Worm (Caenorhabditis elegans) whole organism, young adult: ENCODE results near the gene otpl-4.
A peak's percentile ranks its signal among the peaks of the same experiment; 100 is the strongest.

ENCODE experiments used
- B0019.2 ChIP-seq: fragments of 200-800 bp; sonication (Bioruptor generic); conservative IDR thresholded peaks from 2 replicates; pipeline ENCODE4 v1.3.6; 2022; ENCODE audit warnings: missing genetic modification reagents, missing genetic modification characterization, missing compliant biosample characterization
- B0261.1 ChIP-seq: sonication (generic microtip); optimal IDR thresholded peaks from 2 replicates; lab custom pipeline; 2016; ENCODE audit warnings: mild to moderate bottlenecking, missing genetic modification characterization, moderate library complexity, missing compliant biosample characterization
- C17E4.6 ChIP-seq: fragments of 200-800 bp; sonication (Bioruptor generic); IDR thresholded peaks from 2 replicates; pipeline ENCODE4 v1.3.6; 2022; ENCODE audit warnings: missing genetic modification reagents, missing genetic modification characterization, missing compliant biosample characterization
- F10E7.11 ChIP-seq: sonication (generic microtip); optimal IDR thresholded peaks from 2 replicates; lab custom pipeline; 2017; ENCODE audit warnings: mild to moderate bottlenecking, missing genetic modification characterization, moderate library complexity, missing compliant biosample characterization
- F57A8.1 ChIP-seq: fragments of 200-800 bp; sonication (Bioruptor generic); optimal IDR thresholded peaks from 2 replicates; lab custom pipeline; 2018; ENCODE audit warnings: mild to moderate bottlenecking, missing genetic modification characterization, moderate library complexity, missing compliant biosample characterization
- K11D2.4 ChIP-seq: fragments of 200-800 bp; sonication (Bioruptor generic); IDR thresholded peaks from 2 replicates; pipeline ENCODE4 v1.3.6; 2022; ENCODE audit warnings: missing genetic modification reagents, missing genetic modification characterization, missing compliant biosample characterization
- T26A5.8 ChIP-seq: sonication (generic microtip); optimal IDR thresholded peaks from 2 replicates; lab custom pipeline; 2016; ENCODE audit warnings: missing genetic modification characterization, missing compliant biosample characterization
- Y53G8AR.9 ChIP-seq: fragments of 200-800 bp; sonication (Bioruptor generic); conservative IDR thresholded peaks from 2 replicates; pipeline ENCODE4 v1.3.6; 2022; ENCODE audit warnings: missing genetic modification reagents, missing genetic modification characterization, missing compliant biosample characterization
- Y56A3A.18 ChIP-seq: fragments of 200-800 bp; sonication (Bioruptor generic); IDR thresholded peaks from 2 replicates; pipeline ENCODE4 v1.3.6; 2022; ENCODE audit warnings: missing genetic modification reagents, missing genetic modification characterization, missing compliant biosample characterization
- Y67H2A.10 ChIP-seq: fragments of 200-800 bp; sonication (Bioruptor generic); conservative IDR thresholded peaks from 2 replicates; pipeline ENCODE4 v1.3.6; 2022; ENCODE audit warnings: missing genetic modification reagents, missing genetic modification characterization, missing compliant biosample characterization
- aptf-2 ChIP-seq: fragments of 200-800 bp; sonication (Bioruptor generic); conservative IDR thresholded peaks from 2 replicates; pipeline ENCODE4 v1.3.6; 2022; ENCODE audit warnings: missing genetic modification reagents, missing genetic modification characterization, missing compliant biosample characterization
- attf-3 ChIP-seq: fragments of 200-800 bp; sonication (Bioruptor generic); conservative IDR thresholded peaks from 2 replicates; pipeline ENCODE4 v1.3.6; 2022; ENCODE audit warnings: missing genetic modification reagents, missing genetic modification characterization, missing compliant biosample characterization
- bed-2 ChIP-seq: fragments of 200-800 bp; sonication (Bioruptor generic); IDR thresholded peaks from 2 replicates; pipeline ENCODE4 v1.3.6; 2022; ENCODE audit warnings: missing genetic modification reagents, missing genetic modification characterization, missing compliant biosample characterization
- cebp-1 ChIP-seq, 2 experiments: fragments of 200-800 bp in 1 of 2; sonication (Bioruptor generic) in 1 of 2; sonication (generic microtip) in 1 of 2; IDR thresholded peaks in 1 of 2; optimal IDR thresholded peaks in 1 of 2; 2 replicates each; pipeline versions ENCODE4 v1.3.6 to Lab custom; 2017 to 2022; ENCODE audit warnings: missing compliant biosample characterization in 2 of 2, missing genetic modification characterization in 2 of 2, mild to moderate bottlenecking in 1 of 2, missing genetic modification reagents in 1 of 2, moderate library complexity in 1 of 2
- cebp-2 ChIP-seq: fragments of 200-800 bp; sonication (Bioruptor generic); IDR thresholded peaks from 2 replicates; pipeline ENCODE4 v1.3.6; 2022; ENCODE audit warnings: missing genetic modification characterization, missing compliant biosample characterization
- ceh-100 ChIP-seq: fragments of 200-800 bp; sonication (Bioruptor generic); IDR thresholded peaks from 2 replicates; pipeline ENCODE4 v1.3.6; 2022; ENCODE audit warnings: missing genetic modification reagents, missing genetic modification characterization, missing compliant biosample characterization
- ceh-27 ChIP-seq: fragments of 200-800 bp; sonication (Bioruptor generic); optimal IDR thresholded peaks from 2 replicates; lab custom pipeline; 2018; ENCODE audit warnings: mild to moderate bottlenecking, missing genetic modification characterization, moderate library complexity, missing compliant biosample characterization
- ceh-40 ChIP-seq: fragments of 200-800 bp; sonication (Bioruptor generic); IDR thresholded peaks from 2 replicates; pipeline ENCODE4 v1.3.6; 2022; ENCODE audit warnings: missing genetic modification characterization, missing compliant biosample characterization
- ceh-79 ChIP-seq: sonication (generic microtip); optimal IDR thresholded peaks from 2 replicates; lab custom pipeline; 2017; ENCODE audit warnings: mild to moderate bottlenecking, missing genetic modification characterization, missing compliant biosample characterization
- die-1 ChIP-seq: sonication (generic microtip); optimal IDR thresholded peaks from 2 replicates; lab custom pipeline; 2016; ENCODE audit warnings: missing genotype, mild to moderate bottlenecking, missing genetic modification characterization, missing compliant biosample characterization
- dox-1 ChIP-seq: fragments of 200-800 bp; sonication (Bioruptor generic); IDR thresholded peaks from 2 replicates; pipeline ENCODE4 v1.3.6; 2022; ENCODE audit warnings: missing genetic modification reagents, missing genetic modification characterization, missing compliant biosample characterization
- dpff-1 ChIP-seq: sonication (generic microtip); optimal IDR thresholded peaks from 2 replicates; lab custom pipeline; 2017; ENCODE audit warnings: mild to moderate bottlenecking, missing genetic modification characterization, missing compliant biosample characterization
- dpl-1 ChIP-seq: fragments of 150-350 bp; optimal IDR thresholded peaks from 2 replicates; lab custom pipeline; 2014; ENCODE audit warnings: missing biosample characterization, missing genetic modification reagents, missing genetic modification characterization
- egl-18 ChIP-seq: fragments of 200-800 bp; sonication (Bioruptor generic); IDR thresholded peaks from 2 replicates; pipeline ENCODE4 v1.3.6; 2022; ENCODE audit warnings: missing genetic modification reagents, missing genetic modification characterization, missing compliant biosample characterization
- egrh-3 ChIP-seq: fragments of 200-800 bp; sonication (Bioruptor generic); IDR thresholded peaks from 2 replicates; pipeline ENCODE4 v1.3.6; 2022; ENCODE audit warnings: missing genetic modification reagents, missing genetic modification characterization, missing compliant biosample characterization
- ets-4 ChIP-seq: fragments of 200-800 bp; sonication (Bioruptor generic); optimal IDR thresholded peaks from 2 replicates; lab custom pipeline; 2018; ENCODE audit warnings: mild to moderate bottlenecking, missing genetic modification characterization, missing compliant biosample characterization
- gei-17 ChIP-seq: fragments of 200-800 bp; sonication (Bioruptor generic); optimal IDR thresholded peaks from 2 replicates; lab custom pipeline; 2018; ENCODE audit warnings: mild to moderate bottlenecking, missing genetic modification characterization, missing compliant biosample characterization
- hlh-12 ChIP-seq: sonication (generic microtip); optimal IDR thresholded peaks from 2 replicates; lab custom pipeline; 2016; ENCODE audit warnings: missing genetic modification characterization, missing compliant biosample characterization
- hlh-26 ChIP-seq: fragments of 200-800 bp; sonication (Bioruptor generic); conservative IDR thresholded peaks from 2 replicates; pipeline ENCODE4 v1.3.6; 2022; ENCODE audit warnings: missing genetic modification reagents, missing genetic modification characterization, missing compliant biosample characterization
- hrde-1 ChIP-seq: sonication (generic microtip); optimal IDR thresholded peaks from 2 replicates; lab custom pipeline; 2016; ENCODE audit warnings: missing genetic modification characterization, mild to moderate bottlenecking, missing compliant biosample characterization, moderate library complexity, missing genotype, missing genetic modification reagents, borderline replicate concordance
- hsf-1 ChIP-seq: fragments of 200-800 bp; sonication (Bioruptor generic); IDR thresholded peaks from 2 replicates; pipeline ENCODE4 v1.3.6; 2022; ENCODE audit warnings: missing genetic modification reagents, missing genetic modification characterization, missing compliant biosample characterization
- let-526 ChIP-seq: fragments of 200-800 bp; sonication (Bioruptor generic); IDR thresholded peaks from 2 replicates; pipeline ENCODE4 v1.3.6; 2022; ENCODE audit warnings: missing genetic modification reagents, missing genetic modification characterization, missing compliant biosample characterization
- lin-40 ChIP-seq: sonication (generic microtip); optimal IDR thresholded peaks from 2 replicates; lab custom pipeline; 2016; ENCODE audit warnings: missing genetic modification characterization, mild to moderate bottlenecking, missing compliant biosample characterization, missing genotype, missing genetic modification reagents
- lir-1 ChIP-seq: fragments of 200-800 bp; sonication (Bioruptor generic); conservative IDR thresholded peaks from 2 replicates; pipeline ENCODE4 v1.3.6; 2022; ENCODE audit warnings: missing genetic modification reagents, missing genetic modification characterization, missing compliant biosample characterization
- nfyb-1 ChIP-seq: fragments of 200-800 bp; sonication (Bioruptor generic); IDR thresholded peaks from 2 replicates; pipeline ENCODE4 v1.3.6; 2022; ENCODE audit warnings: missing genetic modification reagents, missing genetic modification characterization, missing compliant biosample characterization
- nhr-120 ChIP-seq: fragments of 200-800 bp; sonication (Bioruptor generic); IDR thresholded peaks from 2 replicates; pipeline ENCODE4 v1.3.6; 2022; ENCODE audit warnings: missing genetic modification characterization, missing compliant biosample characterization
- nhr-27 ChIP-seq: fragments of 200-800 bp; sonication (Bioruptor generic); optimal IDR thresholded peaks from 2 replicates; lab custom pipeline; 2018; ENCODE audit warnings: mild to moderate bottlenecking, missing genetic modification characterization, moderate library complexity, missing compliant biosample characterization
- rcor-1 ChIP-seq: fragments of 200-800 bp; sonication (Bioruptor generic); IDR thresholded peaks from 2 replicates; pipeline ENCODE4 v1.3.6; 2022; ENCODE audit warnings: missing genetic modification reagents, missing genetic modification characterization, missing compliant biosample characterization
- sea-2 ChIP-seq: fragments of 200-800 bp; sonication (Bioruptor generic); IDR thresholded peaks from 2 replicates; pipeline ENCODE4 v1.3.6; 2022; ENCODE audit warnings: missing genetic modification characterization, missing compliant biosample characterization
- snpc-1.1 ChIP-seq: sonication (generic microtip); optimal IDR thresholded peaks from 2 replicates; lab custom pipeline; 2017; ENCODE audit warnings: missing genetic modification characterization, mild to moderate bottlenecking, missing compliant biosample characterization, antibody characterized with exemption, moderate library complexity, missing genotype, missing genetic modification reagents; ENCODE audit not compliant: insufficient read depth
- tbp1 ChIP-seq: fragments of 200-800 bp; sonication (Bioruptor generic); optimal IDR thresholded peaks from 2 replicates; lab custom pipeline; 2018; ENCODE audit warnings: mild to moderate bottlenecking, missing genetic modification characterization, missing compliant biosample characterization
- tlf-1 ChIP-seq: fragments of 200-800 bp; sonication (Bioruptor generic); optimal IDR thresholded peaks from 2 replicates; lab custom pipeline; 2018; ENCODE audit warnings: mild to moderate bottlenecking, missing genetic modification characterization, missing compliant biosample characterization
- unc-130 ChIP-seq: sonication (generic microtip); optimal IDR thresholded peaks from 2 replicates; lab custom pipeline; 2016; ENCODE audit warnings: missing genetic modification reagents, missing genetic modification characterization, missing compliant biosample characterization
- xnd-1 ChIP-seq: sonication (generic microtip); optimal IDR thresholded peaks from 2 replicates; lab custom pipeline; 2016; ENCODE audit warnings: missing genotype, missing genetic modification reagents, missing genetic modification characterization, missing compliant biosample characterization
- zim-3 ChIP-seq: sonication (generic microtip); optimal IDR thresholded peaks from 2 replicates; lab custom pipeline; 2017; ENCODE audit warnings: mild to moderate bottlenecking, missing genetic modification characterization, moderate library complexity, missing compliant biosample characterization
- ztf-26 ChIP-seq: sonication (generic microtip); optimal IDR thresholded peaks from 2 replicates; lab custom pipeline; 2017; ENCODE audit warnings: missing genetic modification characterization, missing compliant biosample characterization
- ztf-28 ChIP-seq: fragments of 200-800 bp; sonication (Bioruptor generic); IDR thresholded peaks from 2 replicates; pipeline ENCODE4 v1.3.6; 2022; ENCODE audit warnings: missing genetic modification reagents, missing genetic modification characterization, missing compliant biosample characterization
- ztf-6 ChIP-seq: fragments of 200-800 bp; sonication (Bioruptor generic); IDR thresholded peaks from 2 replicates; pipeline ENCODE4 v1.3.6; 2022; ENCODE audit warnings: missing genetic modification reagents, missing genetic modification characterization, missing compliant biosample characterization

otpl-4 gene

DNA sequence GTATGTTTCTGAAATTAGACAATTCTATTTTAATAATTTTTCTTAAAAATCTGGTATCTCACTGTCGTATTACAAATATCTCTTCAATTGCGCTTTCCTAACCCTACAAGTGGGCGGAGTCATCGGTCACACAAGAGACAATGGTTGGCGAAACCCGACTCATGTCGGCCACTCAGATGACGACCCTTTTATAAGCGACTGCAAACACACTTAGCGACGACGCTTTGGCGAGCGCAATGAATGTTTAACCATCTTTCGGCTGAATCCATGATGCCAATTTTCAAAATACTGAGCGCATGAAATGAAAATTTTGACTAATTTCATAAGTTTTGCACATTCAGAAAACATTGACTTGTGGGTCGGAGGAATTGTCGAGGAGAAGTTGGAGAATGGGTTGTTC is 36.8 kb upstream of the otpl-4 start (continued):
- TF ChIP-seq K11D2.4 (peak; percentile 95), aptf-2 (peak; percentile 89), T26A5.8 (tag; lab: Kevin White, UChicago) (peak; percentile 100), B0019.2 (GFP tag; lab: Robert Waterston, UW) (peak; percentile 92), rcor-1 (GFP tag; lab: Robert Waterston, UW) (peak; percentile 98), ceh-100 (GFP tag; lab: Robert Waterston, UW) (peak; percentile 91), Y53G8AR.9 (GFP tag; lab: Robert Waterston, UW) (peak; percentile 99), lir-1 (GFP tag; lab: Robert Waterston, UW) (peak; percentile 90), let-526 (peak; percentile 96), dox-1 (GFP tag; lab: Robert Waterston, UW) (peak; percentile 99), die-1 (tag; lab: Kevin White, UChicago) (peak; percentile 99), F10E7.11 (tag; lab: Kevin White, UChicago) (peak; percentile 100), tlf-1 (GFP tag; lab: Kevin White, UChicago) (peak; percentile 96), dpl-1 (peak; percentile 50), ceh-40 (peak; percentile 98), unc-130 (GFP tag; lab: Kevin White, UChicago) (peak; percentile 96), ztf-6 (GFP tag; lab: Robert Waterston, UW) (peak; percentile 92), ets-4 (GFP tag; lab: Kevin White, UChicago) (peak; percentile 100), hlh-12 (tag; lab: Kevin White, UChicago) (peak; percentile 94), gei-17 (GFP tag; lab: Kevin White, UChicago) (peak; percentile 93), hrde-1 (tag; lab: Kevin White, UChicago) (peak; percentile 98), Y67H2A.10 (peak; percentile 89), dpff-1 (tag; lab: Kevin White, UChicago) (peak; percentile 96), nhr-120 (GFP tag; lab: Robert Waterston, UW) (peak; percentile 100), hlh-26 (GFP tag; lab: Robert Waterston, UW) (peak; percentile 85), egl-18 (GFP tag; lab: Robert Waterston, UW) (peak; percentile 97), Y56A3A.18 (GFP tag; lab: Robert Waterston, UW) (peak; percentile 100), lin-40 (tag; lab: Kevin White, UChicago) (peak; percentile 95), B0261.1 (tag; lab: Kevin White, UChicago) (peak; percentile 99), tbp1 (GFP tag; lab: Kevin White, UChicago) (peak; percentile 100), attf-3 (GFP tag; lab: Robert Waterston, UW) (peak; percentile 80), hsf-1 (GFP tag; lab: Robert Waterston, UW) (peak; percentile 93), xnd-1 (tag; lab: Kevin White, UChicago) (peak; percentile 79), zim-3 (tag; lab: Kevin White, UChicago) (peak; percentile 100), C17E4.6 (GFP tag; lab: Robert Waterston, UW) (peak; percentile 99), ztf-28 (peak; percentile 98), cebp-1 (GFP tag; IDR thresholded peaks at IDR 0.05; lab: Robert Waterston, UW) (peak; percentile 88), cebp-1 (tag; optimal IDR thresholded peaks at IDR 0.05; lab: Kevin White, UChicago) (peak; percentile 97), F57A8.1 (GFP tag; lab: Kevin White, UChicago) (peak; percentile 100), ceh-27 (GFP tag; lab: Kevin White, UChicago) (peak; percentile 99), ztf-26 (peak; percentile 95), snpc-1.1 (peak; percentile 100), cebp-2 (peak; percentile 100), bed-2 (GFP tag; lab: Robert Waterston, UW) (peak; percentile 93), sea-2 (GFP tag; lab: Robert Waterston, UW) (peak; percentile 99), nfyb-1 (peak; percentile 99), egrh-3 (peak; percentile 69), nhr-27 (tag; lab: Kevin White, UChicago) (peak; percentile 100), ceh-79 (tag; lab: Kevin White, UChicago) (peak; percentile 100)
